Worm (Caenorhabditis elegans) whole organism, L2 larva: ENCODE data around the gene clec-265.

Source experiments
- crh-2 ChIP-seq: sonication (generic microtip); optimal IDR thresholded peaks from 2 replicates; lab custom pipeline; 2017; ENCODE audit warnings: missing biosample characterization, missing genetic modification characterization
- lin-11 ChIP-seq: fragments of 150-350 bp; sonication (generic microtip); optimal IDR thresholded peaks from 2 replicates; lab custom pipeline; 2014; ENCODE audit warnings: missing biosample characterization, missing genetic modification characterization, inconsistent platforms, mixed read lengths
- lsy-2 ChIP-seq, 2 experiments: fragments of 150-350 bp in 1 of 2; sonication (generic microtip) in 1 of 2; optimal IDR thresholded peaks; 2 replicates each; lab custom pipeline; 2014 to 2017; ENCODE audit warnings: missing biosample characterization in 2 of 2, missing genetic modification characterization in 2 of 2
- nhr-25 ChIP-seq: fragments of 150-350 bp; sonication (generic microtip); optimal IDR thresholded peaks from 3 replicates; lab custom pipeline; 2014; ENCODE audit warnings: missing biosample characterization, missing genetic modification characterization
- skn-1 ChIP-seq: sonication (generic microtip); optimal IDR thresholded peaks from 2 replicates; lab custom pipeline; 2017; ENCODE audit warnings: missing biosample characterization, missing genetic modification characterization
- sma-3 ChIP-seq: sonication (generic microtip); optimal IDR thresholded peaks from 2 replicates; lab custom pipeline; 2016; ENCODE audit warnings: missing genetic modification reagents, missing genetic modification characterization, missing compliant biosample characterization
- ztf-11 ChIP-seq: sonication (generic microtip); optimal IDR thresholded peaks from 2 replicates; lab custom pipeline; 2017; ENCODE audit warnings: missing biosample characterization, missing genetic modification characterization

DNA sequence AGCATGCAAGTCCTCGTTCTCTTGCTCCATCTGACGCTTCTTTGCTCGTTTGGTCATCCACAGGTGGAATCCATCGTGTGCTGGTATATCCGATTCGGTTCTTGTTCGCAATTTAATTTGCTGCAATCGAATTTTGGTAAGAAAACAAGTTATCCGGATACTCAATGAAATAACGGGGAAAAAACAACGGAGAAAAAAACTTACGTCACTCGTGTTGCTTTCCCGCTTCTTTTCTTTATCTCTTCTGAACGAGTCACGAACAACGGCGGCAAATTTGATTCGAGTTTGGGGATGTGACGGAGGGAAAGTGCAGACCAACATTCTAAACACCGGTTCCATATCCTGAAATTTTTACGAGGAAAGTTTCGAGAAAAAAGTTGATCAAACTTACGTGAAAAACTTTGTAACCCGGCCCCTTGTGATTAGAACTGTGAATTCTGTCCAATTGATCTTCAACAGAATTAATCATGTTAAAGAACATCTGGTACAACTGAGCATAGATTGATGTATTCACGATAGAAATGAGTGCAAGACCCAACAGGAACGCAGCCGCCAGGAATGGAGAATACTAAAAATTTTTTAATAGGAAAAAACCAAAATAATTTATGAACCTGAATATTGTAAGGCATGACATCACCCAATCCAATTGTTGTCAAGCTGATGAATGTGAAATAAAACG, 19.9 kb downstream of the clec-265 start:
- TF ChIP-seq nhr-25 (no peak), lsy-2 (tag; optimal IDR thresholded peaks at IDR 0.05; lab: Kevin White, UChicago) (no peak), lin-11 (no peak), sma-3 (GFP tag; lab: Kevin White, UChicago) (no peak), crh-2 (tag; lab: Kevin White, UChicago) (no peak), skn-1 (tag; lab: Kevin White, UChicago) (no peak), ztf-11 (tag; lab: Kevin White, UChicago) (no peak)
